Fruit fly (Drosophila melanogaster): ENCODE results near the gene snRNP-U1-70K.

snRNP-U1-70K gene

DNA sequence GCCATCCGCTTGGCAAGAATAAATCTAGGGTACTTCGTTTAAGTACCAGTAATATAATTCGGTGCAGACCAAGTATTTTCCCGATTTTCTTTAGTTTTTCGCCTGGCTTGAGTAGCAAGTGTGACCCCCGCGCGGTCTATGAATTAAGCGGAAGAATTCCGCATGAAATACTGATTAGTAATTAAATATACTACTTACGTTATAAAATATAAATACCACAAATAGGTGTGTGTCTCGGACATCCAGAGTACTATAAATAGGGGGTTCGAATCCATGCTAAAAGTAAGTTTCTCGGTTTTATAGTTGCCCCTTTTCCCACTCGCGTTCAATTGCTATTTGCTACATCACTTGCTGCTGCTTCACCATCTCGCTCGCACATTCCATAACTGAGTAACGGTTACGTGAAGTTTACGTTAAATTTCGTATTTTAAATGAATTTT, at the start of gene snRNP-U1-70K:
Gene snRNP-U1-70K, minus strand, starts transcription at position 141 of the 440 bp plus-strand sequence.
- TF ChIP-seq EcR (GFP tag; optimal IDR thresholded peaks at IDR 0.05) (no peak), psq (optimal IDR thresholded peaks at IDR 0.05) (no peak), pan (optimal IDR thresholded peaks at IDR 0.05) (no peak), usp (GFP tag; optimal IDR thresholded peaks at IDR 0.05) (no peak), CG8478 (optimal IDR thresholded peaks at IDR 0.05) (no peak), Dll (optimal IDR thresholded peaks at IDR 0.05) (no peak)

DNA sequence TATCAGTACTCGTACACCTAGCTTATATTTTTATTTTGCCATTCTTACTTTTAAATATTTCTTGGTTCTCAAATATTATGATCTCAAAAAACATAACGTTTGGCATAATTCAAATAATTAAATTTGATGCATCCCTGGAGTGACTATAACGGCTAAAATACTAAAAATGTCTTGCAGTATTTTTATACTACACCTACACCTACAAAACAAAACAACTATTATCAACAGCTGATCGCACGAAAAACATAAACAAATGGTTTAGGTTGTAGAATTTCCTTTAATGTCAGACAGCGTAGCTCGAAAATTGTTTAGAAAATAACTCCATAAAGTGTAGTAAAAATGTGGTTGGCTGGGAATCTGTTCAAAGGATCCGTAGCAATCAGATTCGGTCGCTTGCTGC, 41.6 kb upstream of the snRNP-U1-70K start, which contains the start of gene CG43322:
Gene CG43322, plus strand, starts transcription at position 240 of the 400 bp plus-strand sequence.
- TF ChIP-seq pan (optimal IDR thresholded peaks at IDR 0.05) (no peak), Dll (optimal IDR thresholded peaks at IDR 0.05) (no peak), EcR (GFP tag; optimal IDR thresholded peaks at IDR 0.05) (no peak), psq (optimal IDR thresholded peaks at IDR 0.05) (no peak), CG8478 (optimal IDR thresholded peaks at IDR 0.05) (no peak), usp (GFP tag; optimal IDR thresholded peaks at IDR 0.05) (no peak)

DNA sequence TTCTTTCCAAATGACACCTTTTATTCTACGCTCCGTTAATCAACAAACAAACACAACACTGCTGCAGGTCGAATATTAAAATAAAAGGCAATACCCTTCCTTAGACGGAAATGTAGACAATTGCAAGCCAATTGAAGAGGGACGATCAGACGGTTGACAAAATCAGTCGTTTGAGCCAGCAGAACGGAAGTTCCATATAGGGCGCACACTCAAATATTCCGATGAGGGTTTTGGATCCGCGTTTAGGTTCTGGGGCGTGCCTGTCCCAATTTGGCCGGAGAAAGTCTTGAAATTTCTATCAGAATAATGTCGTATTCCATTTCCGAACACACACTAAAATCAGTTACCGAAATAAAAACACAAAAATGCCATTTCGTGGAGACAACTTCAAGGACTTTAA, 40.4 kb upstream of the snRNP-U1-70K start, which contains the start of gene CG43321:
Gene CG43321, plus strand, starts transcription at position 301 of the 400 bp plus-strand sequence.
- no peak for TF ChIP-seq psq (optimal IDR thresholded peaks at IDR 0.05)
- TF ChIP-seq EcR (GFP tag; optimal IDR thresholded peaks at IDR 0.05), result no peak
- TF ChIP-seq usp (GFP tag; optimal IDR thresholded peaks at IDR 0.05), result no peak
- no peak for TF ChIP-seq Dll (optimal IDR thresholded peaks at IDR 0.05)
- no peak for TF ChIP-seq CG8478 (optimal IDR thresholded peaks at IDR 0.05)
- TF ChIP-seq pan (optimal IDR thresholded peaks at IDR 0.05), result no peak

DNA sequence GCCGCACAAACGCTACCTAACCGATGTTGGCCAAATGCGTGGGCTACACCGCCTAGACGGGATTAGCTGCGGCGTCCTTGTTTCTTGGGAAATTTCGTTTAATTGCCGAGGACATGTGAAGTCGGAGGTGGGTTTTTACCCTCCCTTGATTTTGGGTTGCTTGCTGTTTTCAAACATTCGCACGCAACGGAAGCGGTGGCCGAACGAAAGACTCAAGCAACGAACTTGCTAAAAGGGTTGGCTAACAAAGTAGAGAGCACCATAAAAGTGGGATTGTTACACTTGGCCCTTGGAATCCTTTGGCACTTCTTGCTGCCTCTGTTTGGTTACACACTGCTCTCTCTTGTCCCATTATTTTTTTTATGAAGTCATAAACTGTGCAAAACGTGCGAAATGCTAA, 39.0 kb upstream of the snRNP-U1-70K start:
- TF ChIP-seq usp (GFP tag; optimal IDR thresholded peaks at IDR 0.05) (no peak), Dll (optimal IDR thresholded peaks at IDR 0.05) (no peak), pan (optimal IDR thresholded peaks at IDR 0.05) (no peak), EcR (GFP tag; optimal IDR thresholded peaks at IDR 0.05) (no peak), CG8478 (optimal IDR thresholded peaks at IDR 0.05) (no peak), psq (optimal IDR thresholded peaks at IDR 0.05) (no peak)

DNA sequence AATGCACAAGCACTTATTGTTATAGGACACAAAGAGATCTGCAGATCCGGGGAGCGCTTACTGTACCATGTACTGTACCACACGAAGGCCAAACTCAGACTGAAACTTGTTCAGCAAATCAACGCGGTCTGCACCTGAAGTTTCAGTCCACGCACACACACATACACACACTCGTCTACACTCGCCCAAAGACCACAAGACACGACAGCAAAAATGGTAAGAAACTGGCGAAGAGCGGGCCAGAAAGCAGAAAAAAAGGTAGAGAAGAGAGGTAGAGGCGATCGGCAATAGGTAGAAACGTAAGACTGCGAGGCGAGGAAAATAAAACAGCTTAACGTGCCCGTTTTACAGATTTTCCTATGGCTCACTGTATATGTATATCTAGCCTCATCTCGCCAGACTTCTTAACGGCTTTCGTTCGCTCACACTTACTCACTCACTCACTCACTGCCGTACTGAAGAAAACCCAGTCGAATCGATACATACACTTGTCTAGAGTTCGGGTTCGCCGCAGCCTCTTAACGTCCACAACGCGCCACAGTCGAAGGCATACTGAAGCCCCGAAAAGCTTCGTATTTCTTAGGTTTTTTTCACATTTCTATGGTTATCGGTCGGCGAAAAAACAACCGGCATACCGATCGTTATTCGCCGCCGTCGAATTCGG, 38.4 kb upstream of the snRNP-U1-70K start, which contains the start of gene uif:
Gene uif, minus strand, starts transcription at position 553 of the 664 bp plus-strand sequence.
- no peak for TF ChIP-seq usp (GFP tag; optimal IDR thresholded peaks at IDR 0.05)
- no peak for TF ChIP-seq pan (optimal IDR thresholded peaks at IDR 0.05)
- no peak for TF ChIP-seq EcR (GFP tag; optimal IDR thresholded peaks at IDR 0.05)
- no peak for TF ChIP-seq psq (optimal IDR thresholded peaks at IDR 0.05)
- no peak for TF ChIP-seq Dll (optimal IDR thresholded peaks at IDR 0.05)
- TF ChIP-seq CG8478 (optimal IDR thresholded peaks at IDR 0.05), result no peak

DNA sequence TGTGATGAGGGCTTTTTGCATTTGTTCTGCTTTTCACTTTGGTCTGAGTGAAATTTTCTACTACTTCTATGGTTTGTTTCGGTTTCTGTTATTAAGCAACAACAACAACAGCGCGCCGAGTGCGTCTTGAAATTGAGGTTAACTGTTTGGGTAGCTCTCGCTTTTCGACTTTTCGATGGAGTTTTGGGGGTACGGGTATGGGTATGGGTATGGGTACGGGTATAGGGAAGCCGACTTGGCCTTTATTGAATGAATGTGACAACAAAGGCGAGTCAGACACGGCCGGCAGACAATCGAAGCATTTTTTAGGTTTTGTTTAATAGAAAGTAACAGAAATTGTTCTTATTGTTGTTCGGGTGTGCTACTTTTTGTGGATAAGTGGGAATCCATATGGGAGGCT, 36.0 kb upstream of the snRNP-U1-70K start:
- TF ChIP-seq pan (optimal IDR thresholded peaks at IDR 0.05) (no peak), CG8478 (optimal IDR thresholded peaks at IDR 0.05) (no peak), psq (optimal IDR thresholded peaks at IDR 0.05) (no peak)

DNA sequence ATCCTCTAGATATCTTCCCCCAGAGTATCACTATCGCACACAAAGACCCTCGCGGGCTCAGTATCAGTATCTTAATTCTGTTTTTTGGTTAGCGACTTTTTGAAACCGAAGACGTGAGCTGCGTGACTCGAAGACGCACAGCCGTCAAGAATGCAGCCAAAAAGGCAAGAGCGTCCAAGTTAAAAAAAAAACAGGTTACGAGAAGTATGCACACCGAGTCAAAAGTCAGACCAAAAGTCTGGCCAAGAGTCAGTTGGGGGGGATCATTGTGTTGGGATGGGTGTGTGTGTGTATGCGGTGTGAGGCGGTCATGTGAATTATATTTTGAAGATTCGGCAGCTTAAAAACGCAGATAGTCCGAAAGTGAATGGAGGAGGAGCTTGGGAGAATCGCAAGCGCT, 34.0 kb upstream of the snRNP-U1-70K start:
- TF ChIP-seq pan (optimal IDR thresholded peaks at IDR 0.05) (no peak), psq (optimal IDR thresholded peaks at IDR 0.05) (no peak), EcR (GFP tag; optimal IDR thresholded peaks at IDR 0.05) (no peak), CG8478 (optimal IDR thresholded peaks at IDR 0.05) (no peak), usp (GFP tag; optimal IDR thresholded peaks at IDR 0.05) (no peak), Dll (optimal IDR thresholded peaks at IDR 0.05) (no peak)

DNA sequence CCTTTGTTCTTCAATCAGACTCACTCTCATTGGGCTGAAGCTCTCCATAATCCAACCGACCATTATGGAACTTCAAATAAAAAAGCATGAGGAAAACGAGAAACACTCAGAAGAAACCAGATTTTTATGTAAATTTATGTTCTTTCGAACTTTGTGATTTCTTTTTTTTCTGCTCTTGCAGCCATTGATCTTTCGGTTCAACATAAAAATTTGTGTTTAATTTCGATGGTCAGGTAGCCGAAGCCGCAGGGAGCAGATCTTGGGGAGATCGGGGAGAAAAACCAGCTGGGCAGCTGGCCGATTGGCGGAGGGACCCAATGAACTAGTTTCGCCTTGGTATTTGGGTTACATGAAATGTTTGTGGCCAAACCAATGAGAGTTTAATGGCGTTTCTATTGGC, 32.8 kb upstream of the snRNP-U1-70K start:
- TF ChIP-seq Dll (optimal IDR thresholded peaks at IDR 0.05) (no peak), EcR (GFP tag; optimal IDR thresholded peaks at IDR 0.05) (no peak), CG8478 (optimal IDR thresholded peaks at IDR 0.05) (no peak), usp (GFP tag; optimal IDR thresholded peaks at IDR 0.05) (no peak)

DNA sequence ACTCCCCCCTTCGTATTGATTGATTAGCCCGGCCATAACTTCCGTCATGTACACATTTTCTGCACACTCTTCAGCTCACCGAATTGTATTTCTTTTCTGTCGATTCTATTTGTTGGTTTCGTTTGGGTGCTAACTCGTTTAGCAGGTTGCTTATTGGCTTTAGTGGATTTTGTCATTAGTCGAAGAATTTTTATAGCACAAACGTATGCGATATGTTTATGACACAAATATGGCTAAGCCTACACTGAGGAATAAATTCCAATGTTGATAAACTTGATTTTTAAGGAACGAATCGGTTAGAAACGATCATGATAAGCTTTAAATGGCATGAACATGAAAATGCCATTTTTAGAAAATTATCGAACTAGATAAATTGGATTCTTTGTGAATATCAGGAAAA, 27.2 kb upstream of the snRNP-U1-70K start:
- TF ChIP-seq CG8478 (optimal IDR thresholded peaks at IDR 0.05) (no peak), psq (optimal IDR thresholded peaks at IDR 0.05) (no peak), pan (optimal IDR thresholded peaks at IDR 0.05) (no peak), usp (GFP tag; optimal IDR thresholded peaks at IDR 0.05) (no peak), Dll (optimal IDR thresholded peaks at IDR 0.05) (no peak), EcR (GFP tag; optimal IDR thresholded peaks at IDR 0.05) (no peak)

DNA sequence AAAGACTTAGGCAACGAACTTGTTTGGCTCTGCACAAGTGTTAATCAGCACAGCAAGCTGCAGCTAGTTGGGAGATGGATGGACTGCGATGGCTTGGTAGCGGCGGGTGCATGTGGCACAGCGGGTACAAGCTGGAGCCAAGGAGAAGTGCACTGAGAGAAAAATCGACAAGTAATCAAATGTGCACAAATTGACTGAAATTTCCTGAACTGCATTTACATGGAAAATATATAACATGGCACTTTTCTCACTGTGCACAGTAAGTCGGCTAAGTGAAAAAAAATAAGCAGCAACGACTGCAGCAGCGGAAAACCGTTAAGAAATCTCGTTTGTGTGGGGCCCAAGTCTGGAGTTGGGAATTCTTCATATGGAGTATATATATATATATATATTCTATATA, 19.5 kb upstream of the snRNP-U1-70K start:
- TF ChIP-seq usp (GFP tag; optimal IDR thresholded peaks at IDR 0.05) (no peak), EcR (GFP tag; optimal IDR thresholded peaks at IDR 0.05) (no peak), Dll (optimal IDR thresholded peaks at IDR 0.05) (no peak), pan (optimal IDR thresholded peaks at IDR 0.05) (no peak), psq (optimal IDR thresholded peaks at IDR 0.05) (no peak), CG8478 (optimal IDR thresholded peaks at IDR 0.05) (no peak)

DNA sequence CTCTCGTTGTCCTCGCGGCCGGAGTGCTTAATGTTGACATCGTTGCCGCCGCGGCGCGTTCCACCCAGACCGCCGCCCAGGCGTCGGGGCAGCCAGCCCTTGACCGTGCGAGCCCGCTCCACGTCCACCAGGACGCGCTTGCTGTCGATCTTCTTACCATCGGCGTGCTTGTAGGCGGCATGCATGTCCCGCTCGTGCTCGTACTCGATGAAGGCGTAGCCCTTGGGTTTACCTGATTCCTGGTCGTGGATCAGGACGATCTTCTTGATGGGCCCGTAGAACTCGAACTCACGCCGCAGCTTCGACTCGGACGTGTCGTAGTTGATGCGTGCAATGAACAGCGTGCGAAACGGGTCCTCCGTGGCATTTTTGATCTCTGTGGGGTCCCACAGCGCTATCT, 724 bp downstream of the snRNP-U1-70K start:
- TF ChIP-seq EcR (GFP tag; optimal IDR thresholded peaks at IDR 0.05) (no peak), Dll (optimal IDR thresholded peaks at IDR 0.05) (no peak), CG8478 (optimal IDR thresholded peaks at IDR 0.05) (no peak), psq (optimal IDR thresholded peaks at IDR 0.05) (no peak), usp (GFP tag; optimal IDR thresholded peaks at IDR 0.05) (no peak), pan (optimal IDR thresholded peaks at IDR 0.05) (no peak)

DNA sequence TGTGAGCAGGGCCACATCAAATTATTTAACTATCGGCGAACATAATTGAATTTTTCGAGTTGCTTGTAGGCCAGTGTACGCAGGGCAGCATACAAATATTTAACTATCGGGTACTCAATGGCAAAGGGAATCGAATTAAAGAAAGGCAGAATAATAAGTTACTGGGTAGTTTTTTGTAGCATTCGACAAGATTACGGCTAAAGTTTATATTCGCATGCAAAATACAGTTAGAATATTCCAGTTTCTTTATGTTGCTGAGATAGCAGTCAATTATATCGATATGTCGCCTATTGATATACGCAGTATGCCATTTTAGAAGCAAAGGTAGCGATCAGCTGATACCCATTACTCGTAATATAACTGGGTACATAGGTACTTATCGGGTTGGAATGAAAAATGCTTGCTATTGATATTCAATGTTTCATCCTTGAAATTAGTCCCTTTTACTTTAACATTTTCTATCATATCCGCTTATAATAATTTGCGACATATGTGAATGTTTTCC, 3.5 kb downstream of the snRNP-U1-70K start:
- TF ChIP-seq pan (optimal IDR thresholded peaks at IDR 0.05) (peak; percentile 89), Dll (optimal IDR thresholded peaks at IDR 0.05) (no peak), EcR (GFP tag; optimal IDR thresholded peaks at IDR 0.05) (no peak), CG8478 (optimal IDR thresholded peaks at IDR 0.05) (no peak), usp (GFP tag; optimal IDR thresholded peaks at IDR 0.05) (no peak)
